Fruit fly (Drosophila melanogaster) whole organism, pupa: ENCODE results near the gene dob.

Source experiments
- CG8159 ChIP-seq: fragments of 200-800 bp; sonication (Bioruptor generic); optimal IDR thresholded peaks from 3 replicates; lab custom pipeline; 2018; ENCODE audit warnings: missing biosample characterization, mild to moderate bottlenecking, missing genetic modification characterization, moderate library complexity
- Snoo ChIP-seq: fragments of 200-800 bp; sonication (Bioruptor generic); optimal IDR thresholded peaks from 3 replicates; lab custom pipeline; 2017; ENCODE audit warnings: missing biosample characterization, mild to moderate bottlenecking, missing genetic modification characterization, inconsistent platforms

dm6 chrX:15021021-15021477 lies 45.8 kb upstream of the dob start:
- TF ChIP-seq CG8159 = peak; percentile 89
- TF ChIP-seq Snoo (tag; lab: Kevin White, UChicago) = peak; percentile 76
